Fruit fly (Drosophila melanogaster): ENCODE measurements around the gene CG14965.

DNA sequence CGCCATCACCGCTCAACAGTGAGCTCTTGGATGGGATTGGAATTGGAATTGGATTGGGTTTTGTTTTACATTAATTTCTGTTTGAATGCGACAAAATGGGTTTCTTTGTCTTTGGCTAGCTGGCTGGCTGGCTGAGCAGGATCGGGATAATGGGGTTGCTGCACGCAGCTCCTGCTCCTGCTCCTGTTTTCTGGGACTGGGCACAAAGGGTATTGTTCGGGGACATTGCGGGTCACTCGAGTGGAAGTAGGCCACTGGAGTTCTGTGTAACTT lies 49.0 kb upstream of the CG14965 start:
- TF ChIP-seq Gug (GFP tag; IDR thresholded peaks at IDR 0.05) (no peak), CG32006 (GFP tag; optimal IDR thresholded peaks at IDR 0.05) (no peak)

Data from whole organism, prepupa.